Fruit fly (Drosophila melanogaster) whole organism, embryonic: ENCODE data around the gene CG5355.

ENCODE experiments used
- CG11398 ChIP-seq: fragments of 200-800 bp; sonication (Bioruptor generic); optimal IDR thresholded peaks from 2 replicates; lab custom pipeline; 2016; ENCODE audit warnings: missing biosample characterization, missing genetic modification characterization
- CG15514 ChIP-seq: fragments of 200-800 bp; sonication (Bioruptor generic); optimal IDR thresholded peaks from 3 replicates; lab custom pipeline; 2017; ENCODE audit warnings: missing biosample characterization, missing genetic modification characterization, mild to moderate bottlenecking, moderate library complexity, missing genetic modification reagents
- CG1602 ChIP-seq: fragments of 200-800 bp; sonication (Bioruptor generic); optimal IDR thresholded peaks from 3 replicates; lab custom pipeline; 2016; ENCODE audit warnings: missing biosample characterization, missing genetic modification characterization
- CG17186 ChIP-seq: fragments of 200-800 bp; sonication (Bioruptor generic); optimal IDR thresholded peaks from 3 replicates; lab custom pipeline; 2017; ENCODE audit warnings: missing biosample characterization, missing genetic modification reagents, missing genetic modification characterization
- CG31388 ChIP-seq: fragments of 200-800 bp; sonication (Bioruptor generic); optimal IDR thresholded peaks from 2 replicates; lab custom pipeline; 2016; ENCODE audit warnings: missing biosample characterization, missing genetic modification characterization
- CG31441 ChIP-seq: fragments of 200-800 bp; sonication (Bioruptor generic); IDR thresholded peaks from 2 replicates; pipeline ENCODE4 v1.3.6; 2022; ENCODE audit warnings: missing biosample characterization, missing genetic modification characterization
- CG34376 ChIP-seq: fragments of 200-800 bp; sonication (Bioruptor generic); optimal IDR thresholded peaks from 2 replicates; lab custom pipeline; 2018; ENCODE audit warnings: missing biosample characterization, mild to moderate bottlenecking, missing genetic modification characterization
- CG34422 ChIP-seq: fragments of 200-800 bp; sonication (Bioruptor generic); IDR thresholded peaks from 3 replicates; pipeline ENCODE4 v1.3.6; 2022; ENCODE audit warnings: missing biosample characterization, missing genetic modification characterization
- CG3995 ChIP-seq: fragments of 200-800 bp; sonication (Bioruptor generic); optimal IDR thresholded peaks from 3 replicates; lab custom pipeline; 2016; ENCODE audit warnings: missing biosample characterization, missing genetic modification characterization
- CG6254 ChIP-seq: fragments of 200-800 bp; sonication (Bioruptor generic); optimal IDR thresholded peaks from 3 replicates; lab custom pipeline; 2017; ENCODE audit warnings: mild to moderate bottlenecking, missing biosample characterization, missing genetic modification reagents, missing genetic modification characterization
- CG8765 ChIP-seq: fragments of 200-800 bp; sonication (Bioruptor generic); IDR thresholded peaks from 2 replicates; pipeline ENCODE4 v1.3.6; 2022; ENCODE audit warnings: missing biosample characterization, missing genetic modification characterization
- CG9437 ChIP-seq: fragments of 200-800 bp; sonication (Bioruptor generic); optimal IDR thresholded peaks from 2 replicates; lab custom pipeline; 2018; ENCODE audit warnings: missing biosample characterization, mild to moderate bottlenecking, missing genetic modification characterization
- Dbx ChIP-seq: fragments of 200-800 bp; sonication (Bioruptor generic); IDR thresholded peaks from 3 replicates; pipeline ENCODE4 v1.3.6; 2022; ENCODE audit warnings: missing biosample characterization, missing genetic modification characterization
- Dfd ChIP-seq, 2 experiments: fragments of >200 bp; optimal IDR thresholded peaks; 2 replicates each; lab custom pipeline; 2017; ENCODE audit warnings: missing biosample characterization in 2 of 2, missing genetic modification characterization in 2 of 2
- Dp ChIP-seq: fragments of 200-800 bp; sonication (Bioruptor generic); optimal IDR thresholded peaks from 2 replicates; lab custom pipeline; 2018; ENCODE audit warnings: missing biosample characterization, mild to moderate bottlenecking, missing genetic modification characterization, moderate library complexity
- Dref ChIP-seq: fragments of 200-800 bp; sonication (Bioruptor generic); IDR thresholded peaks from 2 replicates; pipeline ENCODE4 v1.3.6; 2022; ENCODE audit warnings: missing biosample characterization, missing genetic modification characterization
- E2f1 ChIP-seq: fragments of 200-800 bp; sonication (Bioruptor generic); IDR thresholded peaks from 2 replicates; pipeline ENCODE4 v1.3.6; 2022; ENCODE audit warnings: missing biosample characterization, missing genetic modification characterization
- ERR ChIP-seq: fragments of 200-800 bp; sonication (Bioruptor generic); optimal IDR thresholded peaks from 2 replicates; lab custom pipeline; 2016; ENCODE audit warnings: missing biosample characterization, missing genetic modification characterization
- Elba2 ChIP-seq: fragments of 200-800 bp; sonication (Bioruptor generic); optimal IDR thresholded peaks from 3 replicates; lab custom pipeline; 2016; ENCODE audit warnings: missing biosample characterization, missing genetic modification characterization
- Ets97D ChIP-seq: fragments of 200-800 bp; sonication (Bioruptor generic); optimal IDR thresholded peaks from 3 replicates; lab custom pipeline; 2016; ENCODE audit warnings: missing biosample characterization, missing genetic modification characterization
- MESR4 ChIP-seq: fragments of 200-800 bp; sonication (Bioruptor generic); optimal IDR thresholded peaks from 2 replicates; lab custom pipeline; 2018; ENCODE audit warnings: missing biosample characterization, mild to moderate bottlenecking, missing genetic modification characterization, moderate library complexity
- Mes4 ChIP-seq: fragments of 200-800 bp; sonication (Bioruptor generic); optimal IDR thresholded peaks from 2 replicates; lab custom pipeline; 2016; ENCODE audit warnings: missing biosample characterization, missing genetic modification characterization
- Nf-YB ChIP-seq: fragments of 200-800 bp; sonication (Bioruptor generic); optimal IDR thresholded peaks from 3 replicates; lab custom pipeline; 2019; ENCODE audit warnings: missing biosample characterization, mild to moderate bottlenecking, missing genetic modification characterization, moderate library complexity
- Opbp ChIP-seq: fragments of 200-800 bp; sonication (Bioruptor generic); IDR thresholded peaks from 3 replicates; pipeline ENCODE4 v1.3.6; 2022; ENCODE audit warnings: missing biosample characterization, missing genetic modification characterization; ENCODE audit not compliant: partially characterized antibody
- Ssrp ChIP-seq: fragments of 200-800 bp; sonication (Bioruptor generic); optimal IDR thresholded peaks from 2 replicates; lab custom pipeline; 2018; ENCODE audit warnings: missing biosample characterization, mild to moderate bottlenecking, missing genetic modification characterization, moderate library complexity
- Usf ChIP-seq: fragments of 200-800 bp; sonication (Bioruptor generic); optimal IDR thresholded peaks from 2 replicates; lab custom pipeline; 2017; ENCODE audit warnings: missing genotype, missing biosample characterization, missing genetic modification characterization
- ash1 ChIP-seq: fragments of 200-800 bp; sonication (Bioruptor generic); optimal IDR thresholded peaks from 2 replicates; lab custom pipeline; 2018; ENCODE audit warnings: missing biosample characterization, mild to moderate bottlenecking, missing genetic modification characterization
- az2 ChIP-seq: fragments of 200-800 bp; sonication (Bioruptor generic); optimal IDR thresholded peaks from 3 replicates; lab custom pipeline; 2016; ENCODE audit warnings: missing biosample characterization, missing genetic modification characterization
- bbx ChIP-seq: fragments of 200-800 bp; sonication (Bioruptor generic); IDR thresholded peaks from 2 replicates; pipeline ENCODE4 v1.3.6; 2022; ENCODE audit warnings: missing biosample characterization, missing genetic modification characterization; ENCODE audit not compliant: partially characterized antibody
- chinmo ChIP-seq: fragments of 200-800 bp; sonication (Bioruptor generic); IDR thresholded peaks from 4 replicates; pipeline ENCODE4 v1.3.6; 2022; ENCODE audit warnings: missing biosample characterization, missing genetic modification characterization; ENCODE audit not compliant: partially characterized antibody
- corto ChIP-seq: fragments of 200-800 bp; sonication (Bioruptor generic); optimal IDR thresholded peaks from 2 replicates; lab custom pipeline; 2016; ENCODE audit warnings: missing biosample characterization, mild to moderate bottlenecking, missing genetic modification characterization, moderate library complexity
- exex ChIP-seq: fragments of 200-800 bp; sonication (Bioruptor generic); optimal IDR thresholded peaks from 4 replicates; lab custom pipeline; 2018; ENCODE audit warnings: missing biosample characterization, mild to moderate bottlenecking, missing genetic modification characterization, moderate library complexity
- fd102C ChIP-seq: fragments of 200-800 bp; sonication (Bioruptor generic); optimal IDR thresholded peaks from 2 replicates; lab custom pipeline; 2018; ENCODE audit warnings: missing biosample characterization, mild to moderate bottlenecking, missing genetic modification characterization, moderate library complexity
- gcm ChIP-seq: fragments of 200-800 bp; sonication (Bioruptor generic); optimal IDR thresholded peaks from 2 replicates; lab custom pipeline; 2019; ENCODE audit warnings: missing biosample characterization, mild to moderate bottlenecking, missing genetic modification characterization, moderate library complexity
- hb ChIP-seq: fragments of 200-800 bp; sonication (Bioruptor generic); IDR thresholded peaks from 3 replicates; pipeline ENCODE4 v1.3.6; 2022; ENCODE audit warnings: missing biosample characterization, missing genetic modification characterization; ENCODE audit not compliant: partially characterized antibody
- insv ChIP-seq, 2 experiments: fragments of 200-800 bp; sonication (Bioruptor generic); optimal IDR thresholded peaks; 3 replicates each; lab custom pipeline; 2016 to 2018; ENCODE audit warnings: missing biosample characterization in 2 of 2, missing genetic modification characterization in 2 of 2
- phol ChIP-seq: fragments of 200-800 bp; sonication (Bioruptor generic); optimal IDR thresholded peaks from 3 replicates; lab custom pipeline; 2018; ENCODE audit warnings: missing biosample characterization, mild to moderate bottlenecking, missing genetic modification characterization, moderate library complexity
- psq ChIP-seq: fragments of 200-800 bp; sonication (Bioruptor generic); optimal IDR thresholded peaks from 2 replicates; lab custom pipeline; 2017; ENCODE audit warnings: missing biosample characterization, missing genetic modification characterization
- pzg ChIP-seq: fragments of 200-800 bp; sonication (Bioruptor generic); optimal IDR thresholded peaks from 3 replicates; lab custom pipeline; 2018; ENCODE audit warnings: missing biosample characterization, mild to moderate bottlenecking, missing genetic modification characterization, moderate library complexity
- sens ChIP-seq: fragments of 200-800 bp; sonication (Bioruptor generic); peaks from one replicate; lab custom pipeline; 2016; ENCODE audit warnings: missing biosample characterization, missing genetic modification characterization
- sens-2 ChIP-seq: fragments of 200-800 bp; sonication (Bioruptor generic); IDR thresholded peaks from 2 replicates; pipeline ENCODE4 v1.3.6; 2022; ENCODE audit warnings: missing biosample characterization, missing genetic modification characterization
- sim ChIP-seq: fragments of 200-800 bp; sonication (Bioruptor generic); IDR thresholded peaks from 2 replicates; pipeline ENCODE4 v1.3.6; 2022; ENCODE audit warnings: missing biosample characterization, missing genetic modification characterization
- stwl ChIP-seq: fragments of 200-800 bp; sonication (Bioruptor generic); optimal IDR thresholded peaks from 3 replicates; lab custom pipeline; 2018; ENCODE audit warnings: missing biosample characterization, mild to moderate bottlenecking, missing genetic modification characterization, moderate library complexity
- trem ChIP-seq: fragments of 200-800 bp; optimal IDR thresholded peaks from 3 replicates; lab custom pipeline; 2019; ENCODE audit warnings: missing biosample characterization, mild to moderate bottlenecking, missing genetic modification characterization, moderate library complexity
- trh ChIP-seq: fragments of 200-800 bp; sonication (Bioruptor generic); optimal IDR thresholded peaks from 2 replicates; lab custom pipeline; 2016; ENCODE audit warnings: missing biosample characterization, missing genetic modification characterization
- vvl ChIP-seq: fragments of 200-800 bp; sonication (Bioruptor generic); IDR thresholded peaks from 2 replicates; pipeline ENCODE4 v1.3.6; 2022; ENCODE audit warnings: missing biosample characterization, missing genetic modification characterization
- wor ChIP-seq: fragments of 200-800 bp; sonication (Bioruptor generic); IDR thresholded peaks from 2 replicates; pipeline ENCODE4 v1.3.6; 2022; ENCODE audit warnings: missing biosample characterization, missing genetic modification characterization

The CG5355 gene

dm6 chr2L:10396488-10396824, 16.8 kb downstream of the CG5355 start, which contains the start of gene Cnot4 (continued):
- no peak for TF ChIP-seq Dfd (GFP tag; optimal IDR thresholded peaks at IDR 0.05; lab: Kevin White, UChicago)
- no peak for TF ChIP-seq Dbx (GFP tag; lab: Robert Waterston, UW)
- TF ChIP-seq ash1, result no peak

DNA sequence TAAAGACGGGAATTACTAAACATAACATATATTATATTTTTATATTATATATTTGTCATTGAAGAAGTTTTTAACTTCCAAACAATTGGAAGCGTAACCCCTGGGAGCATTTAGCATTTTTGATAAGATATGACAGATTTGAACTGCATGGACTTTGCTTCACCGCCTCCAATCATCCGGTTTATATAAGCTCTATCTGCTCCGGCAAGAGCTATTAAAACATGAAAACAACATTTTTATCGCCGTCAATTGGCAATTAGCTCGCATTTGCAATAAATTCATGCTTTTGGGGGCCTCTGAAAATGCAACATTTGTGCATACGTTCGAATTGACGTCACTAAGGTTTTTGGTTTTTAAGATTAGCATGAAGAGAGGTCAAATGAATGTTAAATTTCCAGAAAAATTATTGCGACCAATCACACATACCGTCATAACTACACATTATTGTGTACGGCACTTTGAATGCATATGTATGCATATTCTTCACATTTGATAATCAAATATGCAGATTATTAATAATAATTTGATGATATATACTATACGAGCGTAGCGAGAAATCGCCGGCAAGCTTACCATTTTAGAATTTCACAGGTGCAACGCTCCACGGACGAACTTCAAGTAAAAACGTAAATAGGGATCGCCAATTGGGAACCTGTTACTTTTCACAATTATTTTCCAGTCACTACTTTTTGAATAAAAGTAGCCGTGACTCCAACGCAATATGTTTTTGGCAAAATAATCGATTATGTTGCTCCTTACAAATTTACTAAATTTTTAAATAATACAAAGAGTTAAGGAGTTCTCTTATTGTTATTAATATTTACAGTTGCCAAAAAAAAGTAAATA, 17.4 kb downstream of the CG5355 start, which contains the start of gene Mdh1:
Mdh1 (minus strand) TSS at position 691 of the 846 bp plus-strand sequence.
- TF ChIP-seq insv (GFP tag; optimal IDR thresholded peaks at IDR 0.05; lab: Kevin White, UChicago) (peak in 1 of 2 experiments; percentile 43), chinmo (0 out of 4 replicates have a peak, but pooled peaks have one; percentile 13), ERR (peak; percentile 91), fd102C (no peak), CG8765 (GFP tag; lab: Robert Waterston, UW) (no peak), CG31441 (peak; percentile 97), hb (GFP tag; lab: Robert Waterston, UW) (no peak), CG34376 (GFP tag; lab: Kevin White, UChicago) (peak; percentile 37), CG15514 (peak; percentile 72), CG17186 (GFP tag; lab: Kevin White, UChicago) (peak; percentile 35), Dref (GFP tag; lab: Robert Waterston, UW) (peak; percentile 58), CG34422 (GFP tag; lab: Robert Waterston, UW) (peak; percentile 53; the same call in 1 of the 3 replicates), Mes4 (GFP tag; lab: Kevin White, UChicago) (no peak), psq (GFP tag; lab: Kevin White, UChicago) (no peak), CG11398 (no peak), gcm (GFP tag; lab: Kevin White, UChicago) (no peak), bbx (peak; percentile 34; the same call in 1 of the 2 replicates), Dp (GFP tag; lab: Kevin White, UChicago) (peak; percentile 1), Ssrp (tag; lab: Kevin White, UChicago) (no peak), CG6254 (no peak), CG3995 (peak; percentile 99), trem (tag; lab: Kevin White, UChicago) (no peak), sens-2 (GFP tag; lab: Robert Waterston, UW) (no peak), exex (tag; lab: Kevin White, UChicago) (peak; percentile 19), CG9437 (peak; percentile 63), MESR4 (GFP tag; lab: Kevin White, UChicago) (peak; percentile 70), Ets97D (GFP tag; lab: Kevin White, UChicago) (no peak), Opbp (GFP tag; lab: Robert Waterston, UW) (0 out of 3 replicates have a peak, but pooled peaks have one; percentile 27), wor (GFP tag; lab: Robert Waterston, UW) (no peak), E2f1 (GFP tag; lab: Robert Waterston, UW) (no peak), sens (GFP tag; lab: Kevin White, UChicago) (peak; percentile 75), Elba2 (GFP tag; lab: Kevin White, UChicago) (peak; percentile 92), az2 (GFP tag; lab: Kevin White, UChicago) (peak; percentile 8), Usf (no peak), pzg (peak; percentile 35), Nf-YB (GFP tag; lab: Kevin White, UChicago) (peak; percentile 6), CG1602 (GFP tag; lab: Kevin White, UChicago) (no peak), corto (peak; percentile 34), vvl (GFP tag; lab: Robert Waterston, UW) (peak; percentile 7; the same call in 1 of the 2 replicates), CG31388 (GFP tag; lab: Kevin White, UChicago) (no peak), trh (GFP tag; lab: Kevin White, UChicago) (no peak), stwl (tag; lab: Kevin White, UChicago) (peak; percentile 11), sim (GFP tag; lab: Robert Waterston, UW) (no peak), phol (peak; percentile 25)
